Worm (Caenorhabditis elegans) whole organism, L3 larva: ENCODE measurements around the gene chd-3.

Experiments
- ceh-9 ChIP-seq: sonication (generic microtip); optimal IDR thresholded peaks from 2 replicates; lab custom pipeline; 2018; ENCODE audit warnings: missing biosample characterization, missing genetic modification characterization
- fos-1 ChIP-seq: fragments of 150-350 bp; optimal IDR thresholded peaks from 2 replicates; lab custom pipeline; 2014; ENCODE audit warnings: missing biosample characterization, missing genetic modification characterization
- nhr-11 ChIP-seq: fragments of 150-350 bp; optimal IDR thresholded peaks from 2 replicates; lab custom pipeline; 2014; ENCODE audit warnings: missing biosample characterization, missing genetic modification characterization
- pha-4 ChIP-seq: fragments of 150-350 bp; optimal IDR thresholded peaks from 2 replicates; lab custom pipeline; 2014; ENCODE audit warnings: missing biosample characterization, missing genetic modification reagents, missing genetic modification characterization
- zag-1 ChIP-seq: fragments of 150-350 bp; optimal IDR thresholded peaks from 2 replicates; lab custom pipeline; 2014; ENCODE audit warnings: missing biosample characterization, missing genetic modification characterization

DNA sequence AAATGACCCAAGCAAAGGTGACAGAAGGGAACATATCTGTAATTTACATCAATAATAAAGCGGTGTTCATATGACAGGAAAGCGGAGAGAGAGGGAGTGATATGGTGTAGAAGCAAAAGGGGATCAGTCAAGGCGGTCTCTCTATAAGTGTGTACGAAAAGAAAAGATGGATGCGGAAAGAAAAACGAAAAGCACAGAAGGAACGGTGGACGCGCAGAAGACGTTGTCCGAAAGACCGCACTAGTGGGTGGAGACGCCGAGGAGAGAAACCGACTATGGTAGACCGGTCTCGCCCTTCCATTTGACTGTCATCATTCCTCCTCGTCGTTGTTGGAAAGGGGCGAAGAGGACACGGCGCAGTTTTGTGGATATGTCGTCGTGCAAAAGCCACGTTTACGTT lies 9.4 kb downstream of the chd-3 start, which contains the start of gene C52G5.2:
- TF ChIP-seq pha-4 (no peak), ceh-9 (tag; lab: Kevin White, UChicago) (no peak), fos-1 (tag; lab: Kevin White, UChicago) (no peak), nhr-11 (tag; lab: Kevin White, UChicago) (no peak), zag-1 (tag; lab: Kevin White, UChicago) (no peak)
